Worm (Caenorhabditis elegans): ENCODE results near the gene ZK673.5.

DNA sequence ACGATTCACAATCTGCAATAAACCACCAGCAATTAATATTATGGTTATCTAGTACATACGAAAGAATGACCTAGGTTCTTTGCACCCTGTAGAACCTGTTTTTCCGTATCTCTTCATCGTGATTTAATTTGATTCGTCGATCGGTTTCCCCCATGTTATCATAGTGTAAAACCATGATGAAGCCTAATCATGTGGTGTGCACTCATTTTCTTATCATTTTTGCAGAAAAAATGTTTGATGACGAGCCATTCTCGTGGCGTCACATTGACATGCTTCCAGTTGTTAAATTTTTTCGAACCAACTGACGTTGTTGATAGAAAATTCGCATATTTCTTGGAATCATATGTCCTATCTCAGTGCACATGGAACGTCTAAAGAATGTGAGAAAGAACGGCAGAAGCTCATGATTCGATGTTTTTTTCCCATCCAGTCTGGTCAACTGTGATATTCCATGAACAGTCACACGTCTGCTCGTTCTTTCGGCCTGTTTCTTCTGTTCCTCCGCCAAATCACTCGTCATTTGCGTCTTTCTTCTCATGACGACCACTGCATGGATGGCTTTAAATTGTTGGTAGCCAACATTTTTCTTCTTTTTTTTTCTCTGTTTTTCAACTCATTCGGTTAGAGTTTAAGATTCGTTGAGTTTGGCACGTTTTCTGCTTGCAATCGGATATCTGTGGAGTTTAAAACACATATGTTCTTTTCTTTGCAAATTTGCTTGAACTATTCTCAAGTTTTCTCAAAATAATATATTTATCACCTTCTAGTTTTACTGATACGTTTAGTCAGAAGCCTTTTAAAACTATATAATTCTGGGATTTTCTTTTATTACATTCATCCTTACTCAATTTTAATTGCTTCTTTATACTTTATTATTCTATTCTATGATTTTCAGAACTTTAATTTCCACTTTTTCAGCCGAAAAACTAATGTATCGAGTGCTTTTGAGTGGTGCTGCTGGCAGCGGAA, 13.7 kb upstream of the ZK673.5 start, which contains the start of gene ZK673.2:
- no peak for TF ChIP-seq lin-39 (tag; optimal IDR thresholded peaks at IDR 0.05)
- no peak for TF ChIP-seq unc-39 (tag; optimal IDR thresholded peaks at IDR 0.05)
- peak; percentile 40 for TF ChIP-seq pha-4 (tag; optimal IDR thresholded peaks at IDR 0.05)
- peak; percentile 39 for TF ChIP-seq mdl-1 (tag; optimal IDR thresholded peaks at IDR 0.05)
- no peak for TF ChIP-seq ceh-16 (tag; optimal IDR thresholded peaks at IDR 0.05)
- TF ChIP-seq nhr-237 (tag; optimal IDR thresholded peaks at IDR 0.05), result no peak
- peak; percentile 54 for TF ChIP-seq nhr-23 (tag; optimal IDR thresholded peaks at IDR 0.05)
- TF ChIP-seq nhr-12 (tag; optimal IDR thresholded peaks at IDR 0.05), result no peak

Data from whole organism, L3 larva.